Fruit fly (Drosophila melanogaster) whole organism, embryonic: ENCODE results near the gene MTF-1.

Experiments
- ATbp ChIP-seq: fragments of 200-800 bp; sonication (Bioruptor generic); optimal IDR thresholded peaks from 2 replicates; lab custom pipeline; 2017; ENCODE audit warnings: missing biosample characterization, mild to moderate bottlenecking, missing genetic modification characterization, missing genetic modification reagents
- Atf3 ChIP-seq: fragments of 200-800 bp; sonication (Bioruptor generic); optimal IDR thresholded peaks from 3 replicates; lab custom pipeline; 2016; ENCODE audit warnings: missing biosample characterization, missing genetic modification characterization
- C15 ChIP-seq: fragments of 200-800 bp; sonication (Bioruptor generic); IDR thresholded peaks from 3 replicates; pipeline ENCODE4 v1.3.6; 2022; ENCODE audit warnings: missing biosample characterization, missing genetic modification characterization
- CG10321 ChIP-seq: fragments of 200-800 bp; sonication (Bioruptor generic); IDR thresholded peaks from 2 replicates; pipeline ENCODE4 v1.3.6; 2022; ENCODE audit warnings: missing biosample characterization, missing genetic modification characterization
- CG10366 ChIP-seq: fragments of 200-800 bp; sonication (Bioruptor generic); IDR thresholded peaks from 2 replicates; pipeline ENCODE4 v1.3.6; 2022; ENCODE audit warnings: missing biosample characterization, missing genetic modification characterization
- CG10543 ChIP-seq: fragments of 200-800 bp; sonication (Bioruptor generic); optimal IDR thresholded peaks from 3 replicates; lab custom pipeline; 2017; ENCODE audit warnings: missing biosample characterization, mild to moderate bottlenecking, missing genetic modification characterization, moderate library complexity
- CG11695 ChIP-seq: fragments of 200-800 bp; sonication (Bioruptor generic); IDR thresholded peaks from 3 replicates; pipeline ENCODE4 v1.3.6; 2022; ENCODE audit warnings: missing biosample characterization, missing genetic modification characterization
- CG12391 ChIP-seq: fragments of 200-800 bp; sonication (Bioruptor generic); optimal IDR thresholded peaks from 3 replicates; lab custom pipeline; 2018; ENCODE audit warnings: missing biosample characterization, mild to moderate bottlenecking, missing genetic modification characterization, moderate library complexity
- CG12769 ChIP-seq: fragments of 200-800 bp; sonication (Bioruptor generic); optimal IDR thresholded peaks from 2 replicates; lab custom pipeline; 2019; ENCODE audit warnings: missing biosample characterization, mild to moderate bottlenecking, missing genetic modification characterization, moderate library complexity
- CG13424 ChIP-seq: fragments of 200-800 bp; sonication (Bioruptor generic); optimal IDR thresholded peaks from 2 replicates; lab custom pipeline; 2019; ENCODE audit warnings: missing biosample characterization, mild to moderate bottlenecking, missing genetic modification characterization, moderate library complexity
- CG13775 ChIP-seq: fragments of 200-800 bp; sonication (Bioruptor generic); optimal IDR thresholded peaks from 3 replicates; lab custom pipeline; 2017; ENCODE audit warnings: missing biosample characterization, mild to moderate bottlenecking, missing genetic modification characterization
- CG15011 ChIP-seq: fragments of 200-800 bp; sonication (Bioruptor generic); optimal IDR thresholded peaks from 3 replicates; lab custom pipeline; 2018; ENCODE audit warnings: missing biosample characterization, mild to moderate bottlenecking, missing genetic modification characterization
- CG15601 ChIP-seq: fragments of 200-800 bp; sonication (Bioruptor generic); optimal IDR thresholded peaks from 3 replicates; lab custom pipeline; 2019; ENCODE audit warnings: missing biosample characterization, mild to moderate bottlenecking, missing genetic modification characterization, moderate library complexity
- CG17802 ChIP-seq: fragments of 200-800 bp; sonication (Bioruptor generic); optimal IDR thresholded peaks from 2 replicates; lab custom pipeline; 2018; ENCODE audit warnings: missing biosample characterization, mild to moderate bottlenecking, missing genetic modification characterization, moderate library complexity
- CG1832 ChIP-seq: fragments of 200-800 bp; sonication (Bioruptor generic); optimal IDR thresholded peaks from 2 replicates; lab custom pipeline; 2017; ENCODE audit warnings: missing biosample characterization, mild to moderate bottlenecking, missing genetic modification characterization, inconsistent platforms
- CG30020 ChIP-seq: fragments of 200-800 bp; optimal IDR thresholded peaks from 2 replicates; lab custom pipeline; 2019; ENCODE audit warnings: missing biosample characterization, mild to moderate bottlenecking, missing genetic modification characterization, moderate library complexity
- CG4282 ChIP-seq: fragments of 200-800 bp; sonication (Bioruptor generic); optimal IDR thresholded peaks from 2 replicates; lab custom pipeline; 2016; ENCODE audit warnings: missing biosample characterization, missing genetic modification characterization
- CG9727 ChIP-seq: fragments of 200-800 bp; sonication (Bioruptor generic); optimal IDR thresholded peaks from 3 replicates; lab custom pipeline; 2017; ENCODE audit warnings: missing biosample characterization, mild to moderate bottlenecking, missing genetic modification characterization
- CHES-1-like ChIP-seq: fragments of 200-800 bp; sonication (Bioruptor generic); optimal IDR thresholded peaks from 2 replicates; lab custom pipeline; 2016; ENCODE audit warnings: missing biosample characterization, missing genetic modification characterization
- CoRest ChIP-seq: fragments of 200-800 bp; sonication (Bioruptor generic); optimal IDR thresholded peaks from 3 replicates; lab custom pipeline; 2018; ENCODE audit warnings: missing biosample characterization, mild to moderate bottlenecking, missing genetic modification characterization, moderate library complexity
- E2f1 ChIP-seq: fragments of 200-800 bp; sonication (Bioruptor generic); IDR thresholded peaks from 2 replicates; pipeline ENCODE4 v1.3.6; 2022; ENCODE audit warnings: missing biosample characterization, missing genetic modification characterization
- E2f2 ChIP-seq: fragments of 200-800 bp; sonication (Bioruptor generic); IDR thresholded peaks from 2 replicates; pipeline ENCODE4 v1.3.6; 2022; ENCODE audit warnings: missing biosample characterization, missing genetic modification characterization
- HLH3B ChIP-seq: fragments of 200-800 bp; sonication (Bioruptor generic); IDR thresholded peaks from 2 replicates; pipeline ENCODE4 v1.3.6; 2022; ENCODE audit warnings: missing biosample characterization, missing genetic modification characterization
- NC2α ChIP-seq: fragments of 200-800 bp; sonication (Bioruptor generic); optimal IDR thresholded peaks from 2 replicates; lab custom pipeline; 2016; ENCODE audit warnings: missing biosample characterization, missing genetic modification characterization
- Opbp ChIP-seq: fragments of 200-800 bp; sonication (Bioruptor generic); IDR thresholded peaks from 3 replicates; pipeline ENCODE4 v1.3.6; 2022; ENCODE audit warnings: missing biosample characterization, missing genetic modification characterization; ENCODE audit not compliant: partially characterized antibody
- Xbp1 ChIP-seq: fragments of 200-800 bp; sonication (Bioruptor generic); optimal IDR thresholded peaks from 3 replicates; lab custom pipeline; 2016; ENCODE audit warnings: missing biosample characterization, mild to moderate bottlenecking, missing genetic modification characterization
- abd-A ChIP-seq: fragments of 200-800 bp; sonication (Bioruptor generic); optimal IDR thresholded peaks from 3 replicates; lab custom pipeline; 2019; ENCODE audit warnings: missing biosample characterization, mild to moderate bottlenecking, missing genetic modification characterization, moderate library complexity
- ac ChIP-seq: fragments of 200-800 bp; sonication (Bioruptor generic); optimal IDR thresholded peaks from 3 replicates; lab custom pipeline; 2017; ENCODE audit warnings: missing biosample characterization, mild to moderate bottlenecking, missing genetic modification characterization
- ase ChIP-seq: fragments of 200-800 bp; sonication (Bioruptor generic); IDR thresholded peaks from 3 replicates; pipeline ENCODE4 v1.3.6; 2022; ENCODE audit warnings: missing biosample characterization, missing genetic modification characterization
- ato ChIP-seq: fragments of 200-800 bp; sonication (Bioruptor generic); IDR thresholded peaks from 2 replicates; pipeline ENCODE4 v1.3.6; 2022; ENCODE audit warnings: missing biosample characterization, missing genetic modification characterization; ENCODE audit not compliant: partially characterized antibody
- bbx ChIP-seq: fragments of 200-800 bp; sonication (Bioruptor generic); IDR thresholded peaks from 2 replicates; pipeline ENCODE4 v1.3.6; 2022; ENCODE audit warnings: missing biosample characterization, missing genetic modification characterization; ENCODE audit not compliant: partially characterized antibody
- bcd ChIP-seq: fragments of 200-800 bp; sonication (Bioruptor generic); optimal IDR thresholded peaks from 2 replicates; lab custom pipeline; 2017; ENCODE audit warnings: missing biosample characterization, mild to moderate bottlenecking, missing genetic modification characterization
- chinmo ChIP-seq: fragments of 200-800 bp; sonication (Bioruptor generic); IDR thresholded peaks from 4 replicates; pipeline ENCODE4 v1.3.6; 2022; ENCODE audit warnings: missing biosample characterization, missing genetic modification characterization; ENCODE audit not compliant: partially characterized antibody
- dati ChIP-seq: fragments of 200-800 bp; sonication (Bioruptor generic); IDR thresholded peaks from 2 replicates; pipeline ENCODE4 v1.3.6; 2022; ENCODE audit warnings: missing biosample characterization, missing genetic modification characterization
- ewg ChIP-seq: fragments of 200-800 bp; sonication (Bioruptor generic); optimal IDR thresholded peaks from 3 replicates; lab custom pipeline; 2017; ENCODE audit warnings: mild to moderate bottlenecking, missing biosample characterization, missing genetic modification reagents, missing genetic modification characterization
- fd102C ChIP-seq: fragments of 200-800 bp; sonication (Bioruptor generic); optimal IDR thresholded peaks from 2 replicates; lab custom pipeline; 2018; ENCODE audit warnings: missing biosample characterization, mild to moderate bottlenecking, missing genetic modification characterization, moderate library complexity
- fd3F ChIP-seq: fragments of 200-800 bp; sonication (Bioruptor generic); optimal IDR thresholded peaks from 2 replicates; lab custom pipeline; 2018; ENCODE audit warnings: missing biosample characterization, mild to moderate bottlenecking, missing genetic modification characterization, moderate library complexity
- fru ChIP-seq: fragments of >200 bp; optimal IDR thresholded peaks from 2 replicates; lab custom pipeline; 2017
- grn ChIP-seq: fragments of 200-800 bp; sonication (Bioruptor generic); optimal IDR thresholded peaks from 3 replicates; lab custom pipeline; 2017; ENCODE audit warnings: missing biosample characterization, missing genetic modification characterization
- h ChIP-seq: fragments of >200 bp; optimal IDR thresholded peaks from 2 replicates; lab custom pipeline; 2017
- hb ChIP-seq: fragments of 200-800 bp; sonication (Bioruptor generic); IDR thresholded peaks from 3 replicates; pipeline ENCODE4 v1.3.6; 2022; ENCODE audit warnings: missing biosample characterization, missing genetic modification characterization; ENCODE audit not compliant: partially characterized antibody
- prd ChIP-seq, 3 experiments: fragments of >200 bp in 2 of 3; fragments of 200-800 bp in 1 of 3; sonication (Bioruptor generic) in 1 of 3; optimal IDR thresholded peaks in 2 of 3; IDR thresholded peaks in 1 of 3; 2 replicates in 2 of 3; 3 replicates in 1 of 3; pipeline versions ENCODE4 v1.3.6 to Lab custom; 2017 to 2022; ENCODE audit warnings: missing biosample characterization in 1 of 3, missing genetic modification characterization in 1 of 3
- schlank ChIP-seq: fragments of 200-800 bp; sonication (Bioruptor generic); optimal IDR thresholded peaks from 2 replicates; lab custom pipeline; 2018; ENCODE audit warnings: missing biosample characterization, mild to moderate bottlenecking, missing genetic modification characterization
- sna ChIP-seq: fragments of 200-800 bp; sonication (Bioruptor generic); IDR thresholded peaks from 2 replicates; pipeline ENCODE4 v1.3.6; 2022; ENCODE audit warnings: missing biosample characterization, missing genetic modification characterization; ENCODE audit not compliant: partially characterized antibody
- stwl ChIP-seq: fragments of 200-800 bp; sonication (Bioruptor generic); optimal IDR thresholded peaks from 3 replicates; lab custom pipeline; 2018; ENCODE audit warnings: missing biosample characterization, mild to moderate bottlenecking, missing genetic modification characterization, moderate library complexity
- tio ChIP-seq: fragments of 200-800 bp; sonication (Bioruptor generic); optimal IDR thresholded peaks from 2 replicates; lab custom pipeline; 2017; ENCODE audit warnings: missing biosample characterization, missing genetic modification characterization, inconsistent platforms
- tll ChIP-seq, 2 experiments: fragments of 200-800 bp in 1 of 2; fragments of >200 bp in 1 of 2; sonication (Bioruptor generic) in 1 of 2; optimal IDR thresholded peaks; 2 replicates each; lab custom pipeline; 2017 to 2019; ENCODE audit warnings: missing biosample characterization in 2 of 2, missing genetic modification characterization in 2 of 2, mild to moderate bottlenecking in 1 of 2, moderate library complexity in 1 of 2
- unc-4 ChIP-seq: fragments of 200-800 bp; sonication (Bioruptor generic); IDR thresholded peaks from 2 replicates; pipeline ENCODE4 v1.3.6; 2022; ENCODE audit warnings: missing biosample characterization, missing genetic modification characterization; ENCODE audit not compliant: partially characterized antibody
- usp ChIP-seq: fragments of >200 bp; optimal IDR thresholded peaks from 2 replicates; lab custom pipeline; 2017; ENCODE audit warnings: missing biosample characterization, missing genetic modification characterization

The MTF-1 gene

DNA sequence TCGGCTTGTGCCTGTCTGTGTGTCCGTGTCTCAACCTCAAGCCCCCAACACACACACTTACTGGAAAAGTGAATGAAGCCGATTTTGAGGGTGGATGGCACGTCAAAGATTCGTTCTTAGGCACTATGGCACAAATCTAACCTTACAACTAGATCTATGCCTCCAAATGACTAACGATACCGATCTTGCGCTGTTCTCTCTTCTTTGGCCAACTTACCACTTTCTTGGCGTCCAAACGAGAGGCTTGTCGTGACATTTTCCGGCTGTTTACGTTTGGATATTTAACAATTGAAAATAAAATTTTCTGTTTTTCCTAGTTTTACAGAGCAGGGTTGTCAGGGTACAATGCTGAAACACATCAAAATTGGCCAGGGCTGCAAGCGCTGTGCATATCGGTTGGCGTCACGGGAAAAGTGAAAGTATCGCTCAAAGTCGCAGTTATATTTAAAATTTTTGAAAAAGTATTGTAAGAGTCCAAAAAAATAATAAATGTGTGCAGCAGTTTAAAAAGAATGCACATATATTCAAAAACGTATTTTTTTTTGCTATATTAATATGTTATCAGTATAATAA is 11.9 kb downstream of the MTF-1 start, which contains the start of the genes Bet3 and Nf-YA (continued):
- TF ChIP-seq Atf3 = peak; percentile 24
- TF ChIP-seq CG17802 (tag; lab: Kevin White, UChicago) = no peak
- peak; percentile 10 for TF ChIP-seq CG15601 (tag; lab: Kevin White, UChicago)
- peak; percentile 77 for TF ChIP-seq stwl (tag; lab: Kevin White, UChicago)
- peak; percentile 45 for TF ChIP-seq CG10366 (GFP tag; lab: Robert Waterston, UW)
- 0 out of 4 replicates have a peak, but pooled peaks have one; percentile 46 for TF ChIP-seq chinmo (GFP tag; lab: Robert Waterston, UW)
- no peak; the same call in 1 of the 2 replicates for TF ChIP-seq HLH3B (GFP tag; lab: Robert Waterston, UW)
- TF ChIP-seq NC2α (GFP tag; lab: Kevin White, UChicago) = no peak
- TF ChIP-seq CG10543 (GFP tag; lab: Kevin White, UChicago) = peak; percentile 36
- TF ChIP-seq ase (GFP tag; lab: Robert Waterston, UW) = no peak
- TF ChIP-seq CG12769 (tag; lab: Kevin White, UChicago) = peak; percentile 43
- peak; percentile 71 for TF ChIP-seq CG12391 (tag; lab: Kevin White, UChicago)
- peak; percentile 55 for TF ChIP-seq bcd (GFP tag; lab: Kevin White, UChicago)
- no peak for TF ChIP-seq tio (GFP tag; lab: Kevin White, UChicago)
- peak; percentile 41 for TF ChIP-seq CG9727
- TF ChIP-seq usp (GFP tag; lab: Kevin White, UChicago) = no peak
- peak; percentile 20; the same call in 1 of the 2 replicates for TF ChIP-seq ato (GFP tag; lab: Robert Waterston, UW)
- no peak for TF ChIP-seq h
- TF ChIP-seq E2f1 (GFP tag; lab: Robert Waterston, UW) = peak; percentile 19; the same call in 1 of the 2 replicates
- TF ChIP-seq fd102C (GFP tag; lab: Kevin White, UChicago) = peak; percentile 11
- no peak for TF ChIP-seq CG15011
- TF ChIP-seq CHES-1-like (GFP tag; lab: Kevin White, UChicago) = peak; percentile 63
- no peak for TF ChIP-seq C15
- TF ChIP-seq unc-4 (GFP tag; lab: Robert Waterston, UW) = peak; percentile 86
- peak; percentile 55 for TF ChIP-seq CG13424 (tag; lab: Kevin White, UChicago)
- TF ChIP-seq dati (GFP tag; lab: Robert Waterston, UW) = no peak
- no peak for TF ChIP-seq CG1832
- TF ChIP-seq fd3F = no peak
- TF ChIP-seq abd-A (tag; lab: Kevin White, UChicago) = no peak
- peak; percentile 84 for TF ChIP-seq sna (GFP tag; lab: Robert Waterston, UW)
- no peak for TF ChIP-seq tll (GFP tag; optimal IDR thresholded peaks at IDR 0.05; lab: Kevin White, UChicago)
- no peak for TF ChIP-seq ac (GFP tag; lab: Kevin White, UChicago)
- no peak for TF ChIP-seq grn (GFP tag; lab: Kevin White, UChicago)
- peak; percentile 84 for TF ChIP-seq hb (GFP tag; lab: Robert Waterston, UW)
- TF ChIP-seq CoRest (tag; lab: Kevin White, UChicago) = peak; percentile 61
- no peak for TF ChIP-seq prd (optimal IDR thresholded peaks at IDR 0.05; lab: Kevin White, UChicago)
- peak; percentile 64; the same call in 2 of the 3 replicates for TF ChIP-seq prd (GFP tag; IDR thresholded peaks at IDR 0.05; lab: Robert Waterston, UW)
- TF ChIP-seq E2f2 (GFP tag; lab: Robert Waterston, UW) = peak; percentile 34; the same call in 1 of the 2 replicates
- TF ChIP-seq Xbp1 (GFP tag; lab: Kevin White, UChicago) = peak; percentile 78
- peak; percentile 30 for TF ChIP-seq CG4282 (GFP tag; lab: Kevin White, UChicago)
- TF ChIP-seq schlank (tag; lab: Kevin White, UChicago) = no peak
- TF ChIP-seq ewg (GFP tag; lab: Kevin White, UChicago) = peak; percentile 16
- no peak for TF ChIP-seq CG10321 (GFP tag; lab: Robert Waterston, UW)
- TF ChIP-seq CG13775 (GFP tag; lab: Kevin White, UChicago) = peak; percentile 49
- TF ChIP-seq bbx (GFP tag; lab: Robert Waterston, UW) = peak; percentile 85
- no peak for TF ChIP-seq ATbp (GFP tag; lab: Kevin White, UChicago)
- no peak for TF ChIP-seq CG11695 (GFP tag; lab: Robert Waterston, UW)
- peak; percentile 83 for TF ChIP-seq Opbp (GFP tag; lab: Robert Waterston, UW)
- peak; percentile 68 for TF ChIP-seq CG30020 (tag; lab: Kevin White, UChicago)
- no peak for TF ChIP-seq fru (lab: Kevin White, UChicago)
